Worm (Caenorhabditis elegans) whole organism, L2 larva: Measurements from ENCODE around the gene sra-13.

Experiments
- C34F6.9 ChIP-seq: fragments of 150-350 bp; optimal IDR thresholded peaks from 2 replicates; lab custom pipeline; 2014; ENCODE audit warnings: missing biosample characterization, missing genetic modification characterization
- F13H6.1 ChIP-seq: sonication (generic microtip); optimal IDR thresholded peaks from 2 replicates; lab custom pipeline; 2016; ENCODE audit warnings: missing genetic modification characterization, missing compliant biosample characterization
- R02D3.7 ChIP-seq: fragments of 150-350 bp; optimal IDR thresholded peaks from 2 replicates; lab custom pipeline; 2014; ENCODE audit warnings: missing biosample characterization, missing genetic modification characterization
- Y55F3AM.14 ChIP-seq: fragments of 200-800 bp; sonication (Bioruptor generic); optimal IDR thresholded peaks from 2 replicates; lab custom pipeline; 2018; ENCODE audit warnings: mild to moderate bottlenecking, missing genetic modification characterization, missing compliant biosample characterization
- ZK546.5 ChIP-seq: sonication (generic microtip); optimal IDR thresholded peaks from 2 replicates; lab custom pipeline; 2017; ENCODE audit warnings: missing biosample characterization, missing genetic modification characterization
- alr-1 ChIP-seq: fragments of 150-350 bp; optimal IDR thresholded peaks from 2 replicates; lab custom pipeline; 2014; ENCODE audit warnings: missing biosample characterization, missing genetic modification characterization
- aly-2 ChIP-seq: fragments of 150-350 bp; optimal IDR thresholded peaks from 2 replicates; lab custom pipeline; 2014; ENCODE audit warnings: missing biosample characterization, missing genetic modification characterization
- ama-1 ChIP-seq: fragments of 150-350 bp; optimal IDR thresholded peaks from 2 replicates; lab custom pipeline; 2018; ENCODE audit warnings: inconsistent platforms
- blmp-1 ChIP-seq: sonication (generic microtip); optimal IDR thresholded peaks from 2 replicates; lab custom pipeline; 2017; ENCODE audit warnings: missing genetic modification characterization, mild to moderate bottlenecking, missing compliant biosample characterization, antibody characterized with exemption, moderate library complexity; ENCODE audit not compliant: insufficient read depth
- ceh-16 ChIP-seq: fragments of 150-350 bp; optimal IDR thresholded peaks from 2 replicates; lab custom pipeline; 2014; ENCODE audit warnings: missing biosample characterization, missing genetic modification characterization
- ceh-82 ChIP-seq: fragments of 150-350 bp; optimal IDR thresholded peaks from 2 replicates; lab custom pipeline; 2014; ENCODE audit warnings: missing biosample characterization, missing genetic modification characterization
- crh-2 ChIP-seq: sonication (generic microtip); optimal IDR thresholded peaks from 2 replicates; lab custom pipeline; 2017; ENCODE audit warnings: missing biosample characterization, missing genetic modification characterization
- dmd-4 ChIP-seq: sonication (generic microtip); optimal IDR thresholded peaks from 2 replicates; lab custom pipeline; 2017; ENCODE audit warnings: missing biosample characterization, missing genetic modification characterization
- egl-27 ChIP-seq: sonication (generic microtip); optimal IDR thresholded peaks from 3 replicates; lab custom pipeline; 2017; ENCODE audit warnings: missing biosample characterization, missing genetic modification reagents, missing genetic modification characterization
- elt-1 ChIP-seq: fragments of 150-350 bp; optimal IDR thresholded peaks from 2 replicates; lab custom pipeline; 2014; ENCODE audit warnings: missing biosample characterization, missing genetic modification characterization
- elt-3 ChIP-seq: sonication (generic microtip); optimal IDR thresholded peaks from 2 replicates; lab custom pipeline; 2017; ENCODE audit warnings: missing biosample characterization, missing genetic modification characterization
- fos-1 ChIP-seq: fragments of 150-350 bp; optimal IDR thresholded peaks from 2 replicates; lab custom pipeline; 2014; ENCODE audit warnings: missing biosample characterization, missing genetic modification characterization
- gmeb-1 ChIP-seq: fragments of 150-350 bp; optimal IDR thresholded peaks from 2 replicates; lab custom pipeline; 2014; ENCODE audit warnings: missing biosample characterization, missing genetic modification characterization
- lin-11 ChIP-seq: fragments of 150-350 bp; sonication (generic microtip); optimal IDR thresholded peaks from 2 replicates; lab custom pipeline; 2014; ENCODE audit warnings: missing biosample characterization, missing genetic modification characterization, inconsistent platforms, mixed read lengths
- lin-13 ChIP-seq: fragments of 150-350 bp; optimal IDR thresholded peaks from 2 replicates; lab custom pipeline; 2014; ENCODE audit warnings: missing biosample characterization, missing genetic modification reagents, missing genetic modification characterization
- lin-39 ChIP-seq: fragments of 150-350 bp; optimal IDR thresholded peaks from 2 replicates; lab custom pipeline; 2014; ENCODE audit warnings: missing biosample characterization, missing genetic modification reagents, missing genetic modification characterization
- lsy-2 ChIP-seq, 2 experiments: fragments of 150-350 bp in 1 of 2; sonication (generic microtip) in 1 of 2; optimal IDR thresholded peaks; 2 replicates each; lab custom pipeline; 2014 to 2017; ENCODE audit warnings: missing biosample characterization in 2 of 2, missing genetic modification characterization in 2 of 2
- mab-5 ChIP-seq: fragments of 150-350 bp; optimal IDR thresholded peaks from 2 replicates; lab custom pipeline; 2014; ENCODE audit warnings: missing biosample characterization, missing genetic modification characterization
- mbf-1 ChIP-seq: sonication (generic microtip); optimal IDR thresholded peaks from 2 replicates; lab custom pipeline; 2017; ENCODE audit warnings: missing biosample characterization, missing genetic modification characterization
- mdl-1 ChIP-seq, 2 experiments: fragments of 150-350 bp in 1 of 2; sonication (generic microtip) in 1 of 2; optimal IDR thresholded peaks; 2 replicates each; lab custom pipeline; 2017; ENCODE audit warnings: missing biosample characterization in 2 of 2, missing genetic modification characterization in 2 of 2
- nhr-10 ChIP-seq: sonication (generic microtip); optimal IDR thresholded peaks from 2 replicates; lab custom pipeline; 2017; ENCODE audit warnings: missing biosample characterization, missing genetic modification characterization
- nhr-11 ChIP-seq: fragments of 150-350 bp; optimal IDR thresholded peaks from 2 replicates; lab custom pipeline; 2014; ENCODE audit warnings: missing biosample characterization, missing genetic modification characterization
- nhr-12 ChIP-seq: fragments of 150-350 bp; optimal IDR thresholded peaks from 2 replicates; lab custom pipeline; 2014; ENCODE audit warnings: missing biosample characterization, missing genetic modification characterization
- nhr-129 ChIP-seq: fragments of 150-350 bp; optimal IDR thresholded peaks from 2 replicates; lab custom pipeline; 2014; ENCODE audit warnings: missing biosample characterization, missing genetic modification characterization
- nhr-21 ChIP-seq: fragments of 150-350 bp; optimal IDR thresholded peaks from 2 replicates; lab custom pipeline; 2014; ENCODE audit warnings: missing biosample characterization, missing genetic modification characterization
- nhr-23 ChIP-seq: fragments of 150-350 bp; optimal IDR thresholded peaks from 2 replicates; lab custom pipeline; 2014; ENCODE audit warnings: missing biosample characterization, missing genetic modification reagents, missing genetic modification characterization
- nhr-237 ChIP-seq: fragments of 150-350 bp; optimal IDR thresholded peaks from 2 replicates; lab custom pipeline; 2014; ENCODE audit warnings: missing biosample characterization, missing genetic modification characterization
- nhr-25 ChIP-seq: fragments of 150-350 bp; sonication (generic microtip); optimal IDR thresholded peaks from 3 replicates; lab custom pipeline; 2014; ENCODE audit warnings: missing biosample characterization, missing genetic modification characterization
- nhr-6 ChIP-seq: fragments of 150-350 bp; optimal IDR thresholded peaks from 2 replicates; lab custom pipeline; 2014; ENCODE audit warnings: missing biosample characterization, missing genetic modification characterization
- nhr-77 ChIP-seq: fragments of 150-350 bp; optimal IDR thresholded peaks from 2 replicates; lab custom pipeline; 2014; ENCODE audit warnings: missing biosample characterization, missing genetic modification characterization
- peb-1 ChIP-seq: fragments of 150-350 bp; optimal IDR thresholded peaks from 2 replicates; lab custom pipeline; 2014; ENCODE audit warnings: missing biosample characterization, missing genetic modification characterization
- sem-4 ChIP-seq: fragments of 150-350 bp; optimal IDR thresholded peaks from 2 replicates; lab custom pipeline; 2014; ENCODE audit warnings: missing biosample characterization, missing genetic modification reagents, missing genetic modification characterization
- skn-1 ChIP-seq: sonication (generic microtip); optimal IDR thresholded peaks from 2 replicates; lab custom pipeline; 2017; ENCODE audit warnings: missing biosample characterization, missing genetic modification characterization
- sma-3 ChIP-seq: sonication (generic microtip); optimal IDR thresholded peaks from 2 replicates; lab custom pipeline; 2016; ENCODE audit warnings: missing genetic modification reagents, missing genetic modification characterization, missing compliant biosample characterization
- sma-9 ChIP-seq, 2 experiments: fragments of 150-350 bp in 1 of 2; sonication (generic microtip) in 1 of 2; optimal IDR thresholded peaks; 2 replicates each; lab custom pipeline; 2014 to 2016; ENCODE audit warnings: missing genetic modification characterization in 2 of 2, mild to moderate bottlenecking in 1 of 2, missing biosample characterization in 1 of 2, missing compliant biosample characterization in 1 of 2, missing genetic modification reagents in 1 of 2, moderate library complexity in 1 of 2
- snpc-4 ChIP-seq: fragments of 150-350 bp; optimal IDR thresholded peaks from 2 replicates; lab custom pipeline; 2014; ENCODE audit warnings: missing biosample characterization, missing genetic modification characterization
- unc-39 ChIP-seq: fragments of 150-350 bp; optimal IDR thresholded peaks from 2 replicates; lab custom pipeline; 2014; ENCODE audit warnings: missing biosample characterization, missing genetic modification characterization
- unc-55 ChIP-seq: fragments of 150-350 bp; sonication (generic microtip); optimal IDR thresholded peaks from 3 replicates; lab custom pipeline; 2014; ENCODE audit warnings: missing biosample characterization, missing genetic modification reagents, missing genetic modification characterization
- unc-62 ChIP-seq: fragments of 150-350 bp; optimal IDR thresholded peaks from 2 replicates; lab custom pipeline; 2014; ENCODE audit warnings: missing biosample characterization, missing genetic modification reagents, missing genetic modification characterization
- zag-1 ChIP-seq: fragments of 150-350 bp; optimal IDR thresholded peaks from 2 replicates; lab custom pipeline; 2014; ENCODE audit warnings: missing biosample characterization, missing genetic modification characterization
- ztf-1 ChIP-seq: fragments of 200-800 bp; sonication (Bioruptor generic); conservative IDR thresholded peaks from 2 replicates; pipeline ENCODE4 v1.3.6; 2022; ENCODE audit warnings: missing genetic modification characterization, missing compliant biosample characterization
- ztf-11 ChIP-seq: sonication (generic microtip); optimal IDR thresholded peaks from 2 replicates; lab custom pipeline; 2017; ENCODE audit warnings: missing biosample characterization, missing genetic modification characterization
- ztf-4 ChIP-seq: fragments of 150-350 bp; optimal IDR thresholded peaks from 2 replicates; lab custom pipeline; 2014; ENCODE audit warnings: missing biosample characterization, missing genetic modification characterization

Gene sra-13

ce11 chrII:8438791-8439287 lies 31.4 kb downstream of the sra-13 start, which contains the start of gene lips-10:
Gene lips-10 (plus strand): TSS chrII:8439168.
- TF ChIP-seq blmp-1 (tag; lab: Kevin White, UChicago) (peak; percentile 82), dmd-4 (tag; lab: Kevin White, UChicago) (no peak), elt-3 (no peak), nhr-25 (peak; percentile 46), mdl-1 (tag; optimal IDR thresholded peaks at IDR 0.05; lab: Kevin White, UChicago) (no peak)

- TF ChIP-seq crh-2 (tag; lab: Kevin White, UChicago) (peak; percentile 7), unc-62 (GFP tag; lab: Kevin White, UChicago) (no peak), skn-1 (no peak), nhr-25 (peak; percentile 74), nhr-21 (no peak), blmp-1 (tag; lab: Kevin White, UChicago) (peak; percentile 47), sma-9 (GFP tag; optimal IDR thresholded peaks at IDR 0.05; lab: Kevin White, UChicago) (peak; percentile 17), sma-9 (tag; optimal IDR thresholded peaks at IDR 0.05; lab: Kevin White, UChicago) (no peak), nhr-237 (tag; lab: Kevin White, UChicago) (no peak)
- TF ChIP-seq, all 48 proteins: peak for 4
Observed at ce11 chrII:8440097-8440496, 32.6 kb downstream of the sra-13 start.

ce11 chrII:8440792-8441191 lies 33.3 kb downstream of the sra-13 start:
- no peak for TF ChIP-seq snpc-4 (tag; lab: Kevin White, UChicago)
- no peak for TF ChIP-seq nhr-10 (tag; lab: Kevin White, UChicago)
- no peak for TF ChIP-seq Y55F3AM.14 (GFP tag; lab: Kevin White, UChicago)
- no peak for TF ChIP-seq alr-1 (tag; lab: Kevin White, UChicago)
- TF ChIP-seq lin-13 (GFP tag; lab: Kevin White, UChicago), result no peak
- TF ChIP-seq egl-27 (tag; lab: Kevin White, UChicago), result peak; percentile 40
- no peak for TF ChIP-seq aly-2 (tag; lab: Kevin White, UChicago)
- no peak for TF ChIP-seq nhr-23 (tag; lab: Kevin White, UChicago)
- TF ChIP-seq R02D3.7 (tag; lab: Kevin White, UChicago), result no peak
- TF ChIP-seq unc-39, result no peak
- no peak for TF ChIP-seq nhr-11 (tag; lab: Kevin White, UChicago)
- no peak for TF ChIP-seq ceh-82 (tag; lab: Kevin White, UChicago)
- no peak for TF ChIP-seq unc-62 (GFP tag; lab: Kevin White, UChicago)
- peak; percentile 54 for TF ChIP-seq fos-1
- TF ChIP-seq ceh-16 (tag; lab: Kevin White, UChicago), result no peak
- no peak for TF ChIP-seq nhr-129
- no peak for TF ChIP-seq lin-39
- TF ChIP-seq crh-2 (tag; lab: Kevin White, UChicago), result no peak
- TF ChIP-seq nhr-237 (tag; lab: Kevin White, UChicago), result no peak
- no peak for TF ChIP-seq ama-1
- no peak for TF ChIP-seq nhr-12 (tag; lab: Kevin White, UChicago)
- TF ChIP-seq mbf-1 (tag; lab: Kevin White, UChicago), result no peak
- TF ChIP-seq skn-1, result no peak
- peak; percentile 66 for TF ChIP-seq nhr-25
- TF ChIP-seq sma-9 (GFP tag; optimal IDR thresholded peaks at IDR 0.05; lab: Kevin White, UChicago), result peak; percentile 90
- TF ChIP-seq sma-9 (tag; optimal IDR thresholded peaks at IDR 0.05; lab: Kevin White, UChicago), result no peak
- TF ChIP-seq nhr-77, result no peak
- no peak for TF ChIP-seq ZK546.5
- TF ChIP-seq lin-11 (tag; lab: Kevin White, UChicago), result no peak
- TF ChIP-seq ztf-4 (tag; lab: Kevin White, UChicago), result no peak
- TF ChIP-seq elt-3, result no peak
- TF ChIP-seq ztf-11 (tag; lab: Kevin White, UChicago), result no peak
- no peak for TF ChIP-seq ztf-1
- no peak for TF ChIP-seq nhr-6 (tag; lab: Kevin White, UChicago)
- TF ChIP-seq dmd-4 (tag; lab: Kevin White, UChicago), result no peak
- peak; percentile 54 for TF ChIP-seq F13H6.1 (tag; lab: Kevin White, UChicago)
- peak; percentile 85 for TF ChIP-seq sma-3
- no peak for TF ChIP-seq mab-5 (tag; lab: Kevin White, UChicago)
- TF ChIP-seq unc-55, result no peak
- peak; percentile 5 to 20 for TF ChIP-seq mdl-1 (tag; optimal IDR thresholded peaks at IDR 0.05; lab: Kevin White, UChicago)
- no peak for TF ChIP-seq zag-1 (tag; lab: Kevin White, UChicago)
- TF ChIP-seq lsy-2 (tag; optimal IDR thresholded peaks at IDR 0.05; lab: Kevin White, UChicago), result peak in 1 of 2 experiments; percentile 37
- TF ChIP-seq sem-4, result no peak
- no peak for TF ChIP-seq gmeb-1 (tag; lab: Kevin White, UChicago)
- no peak for TF ChIP-seq C34F6.9 (tag; lab: Kevin White, UChicago)
- peak; percentile 86 for TF ChIP-seq nhr-21
- TF ChIP-seq elt-1 (tag; lab: Kevin White, UChicago), result no peak
- peak; percentile 50 for TF ChIP-seq blmp-1 (tag; lab: Kevin White, UChicago)
- TF ChIP-seq peb-1 (tag; lab: Kevin White, UChicago), result no peak
- TF ChIP-seq, all 48 proteins: peak for 10
